Worm (Caenorhabditis elegans) whole organism, early embryonic: Measurements from ENCODE around the gene ZK418.2.

Source experiments
- pes-1 ChIP-seq: fragments of 200-800 bp; sonication (Bioruptor generic); IDR thresholded peaks from 2 replicates; pipeline ENCODE4 v1.3.6; 2022; ENCODE audit warnings: missing genetic modification reagents, missing genetic modification characterization, missing compliant biosample characterization
- scrt-1 ChIP-seq: fragments of 200-800 bp; sonication (Bioruptor generic); IDR thresholded peaks from 2 replicates; pipeline ENCODE4 v1.3.6; 2022; ENCODE audit warnings: missing genetic modification characterization, missing compliant biosample characterization

- TF ChIP-seq scrt-1 (GFP tag; lab: Robert Waterston, UW) = no peak
- TF ChIP-seq pes-1 (GFP tag; lab: Robert Waterston, UW) = no peak
Observed at ce11 chrIII:7068520-7069113, 22.5 kb upstream of the ZK418.2 start, which contains the start of the genes ubc-18 and R01H2.8.
